Worm (Caenorhabditis elegans) whole organism, dauer: ENCODE data around the gene F02A9.7.

Source experiments
- unc-62 ChIP-seq: sonication (generic microtip); optimal IDR thresholded peaks from 2 replicates; lab custom pipeline; 2017; ENCODE audit warnings: missing biosample characterization, missing genetic modification reagents, missing genetic modification characterization

The F02A9.7 gene

ce11 chrIII:9051119-9051597, 24.3 kb downstream of the F02A9.7 start:
- no peak for TF ChIP-seq unc-62 (GFP tag; lab: Kevin White, UChicago)

- TF ChIP-seq unc-62 (GFP tag; lab: Kevin White, UChicago), result no peak
Observed at ce11 chrIII:9050600-9050999, 24.8 kb downstream of the F02A9.7 start, which contains the start of gene ikke-1. Gene ikke-1, minus strand, starts transcription at chrIII:9050700.

DNA sequence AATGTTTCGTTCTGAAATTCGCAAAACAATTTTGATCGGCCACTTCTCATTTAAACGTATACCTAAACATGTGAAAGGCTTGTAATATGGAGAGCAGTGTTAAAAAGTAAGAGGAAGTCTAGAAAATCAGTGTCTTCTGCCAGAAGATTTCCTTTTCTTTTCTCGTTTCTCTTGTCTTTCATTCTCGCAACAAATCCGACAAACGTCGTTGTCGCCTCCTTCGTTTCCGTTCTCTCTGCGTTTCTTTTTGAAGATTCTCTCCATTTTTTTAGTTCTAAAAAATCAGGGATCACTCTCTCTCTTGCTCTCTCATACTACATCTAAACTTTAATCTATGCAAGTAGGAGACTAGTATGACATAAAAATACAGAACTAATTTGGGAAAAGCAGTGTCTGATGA, 28.2 kb downstream of the F02A9.7 start:
- TF ChIP-seq unc-62 (GFP tag; lab: Kevin White, UChicago), result no peak

DNA sequence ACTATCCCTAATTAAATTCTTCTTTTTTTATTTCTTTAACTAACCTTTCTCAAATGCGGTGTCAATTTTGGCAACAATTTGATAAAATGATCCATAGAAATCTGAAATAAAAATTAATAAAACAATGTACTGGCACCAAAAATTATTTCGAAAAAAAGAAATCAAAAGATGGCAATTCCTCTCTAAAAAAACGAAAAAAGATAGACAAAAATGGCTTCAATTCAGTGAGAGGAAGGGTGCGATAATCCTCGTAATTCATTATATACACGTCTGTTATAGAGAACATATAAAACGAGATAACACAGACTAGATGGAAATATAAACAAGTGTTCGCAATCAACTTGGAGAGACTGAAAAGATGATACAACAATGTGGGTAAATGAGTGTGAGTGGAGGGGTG, 29.6 kb downstream of the F02A9.7 start, which contains the start of gene R107.2:
R107.2 (minus strand) TSS at position 101 of the 400 bp plus-strand sequence.
- TF ChIP-seq unc-62 (GFP tag; lab: Kevin White, UChicago), result no peak

DNA sequence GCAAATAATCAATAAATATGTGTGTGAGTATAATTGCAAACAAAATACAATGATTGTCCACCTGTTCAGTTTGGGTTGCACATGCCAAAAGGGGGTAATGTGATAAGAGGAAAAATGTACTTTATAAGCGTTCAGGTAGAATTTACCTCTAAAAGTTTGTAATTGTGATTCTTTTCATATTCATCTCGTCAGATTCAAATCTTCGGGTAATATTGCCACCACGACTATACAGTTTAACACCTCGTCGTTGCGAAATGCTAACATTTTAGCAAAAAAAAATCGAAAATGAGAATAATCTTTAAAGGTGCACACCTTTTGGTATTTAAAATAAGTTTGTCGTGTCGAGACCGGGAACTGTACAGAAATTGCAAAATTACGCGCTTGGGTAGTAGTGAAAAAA, 32.2 kb downstream of the F02A9.7 start, which contains the start of gene nac-2:
nac-2 (minus strand) TSS at position 101 of the 400 bp plus-strand sequence.
- TF ChIP-seq unc-62 (GFP tag; lab: Kevin White, UChicago), result no peak

ce11 chrIII:9037658-9038057, 37.8 kb downstream of the F02A9.7 start, which contains the start of gene R107.9:
Gene R107.9, plus strand, starts transcription at chrIII:9037958.
- TF ChIP-seq unc-62 (GFP tag; lab: Kevin White, UChicago), result no peak

- TF ChIP-seq unc-62 (GFP tag; lab: Kevin White, UChicago), result no peak
Observed at ce11 chrIII:9035037-9035436, 40.4 kb downstream of the F02A9.7 start.

ce11 chrIII:9034133-9034532, 41.3 kb downstream of the F02A9.7 start:
- TF ChIP-seq unc-62 (GFP tag; lab: Kevin White, UChicago), result no peak

- TF ChIP-seq unc-62 (GFP tag; lab: Kevin White, UChicago), result no peak
Observed at ce11 chrIII:9030818-9031217, 44.6 kb downstream of the F02A9.7 start.

DNA sequence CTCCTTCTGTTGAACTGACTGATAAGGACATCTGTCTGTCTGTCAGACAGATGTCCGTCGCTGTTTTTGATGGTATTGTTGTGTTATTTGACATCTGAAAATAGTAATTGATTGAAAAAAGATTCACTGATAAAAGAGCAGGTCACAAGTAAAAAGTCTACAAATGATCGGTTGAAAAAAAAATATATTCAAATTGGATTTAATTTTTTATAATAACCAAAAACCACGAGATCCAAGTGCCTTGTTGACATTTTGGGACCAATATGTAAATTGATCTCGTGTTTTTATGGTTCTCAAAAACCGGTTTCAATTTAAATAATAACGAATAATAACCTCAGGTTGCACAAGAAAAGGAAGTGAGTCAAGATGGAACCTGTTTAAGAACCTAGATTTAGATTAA, 48.5 kb downstream of the F02A9.7 start, which contains the start of gene F59B2.13:
F59B2.13 (minus strand) TSS at position 101 of the 400 bp plus-strand sequence.
- no peak for TF ChIP-seq unc-62 (GFP tag; lab: Kevin White, UChicago)
